Fruit fly (Drosophila melanogaster) whole organism, embryonic: ENCODE results near the gene nol.
A peak's percentile ranks its signal among the peaks of the same experiment; 100 is the strongest.

Source experiments
- BtbVII ChIP-seq: fragments of 200-800 bp; sonication (Bioruptor generic); optimal IDR thresholded peaks from 3 replicates; lab custom pipeline; 2017; ENCODE audit warnings: missing biosample characterization, mild to moderate bottlenecking, missing genetic modification characterization
- CG10431 ChIP-seq: fragments of 200-800 bp; sonication (Bioruptor generic); optimal IDR thresholded peaks from 3 replicates; lab custom pipeline; 2018; ENCODE audit warnings: missing biosample characterization, mild to moderate bottlenecking, missing genetic modification characterization
- CG12769 ChIP-seq: fragments of 200-800 bp; sonication (Bioruptor generic); optimal IDR thresholded peaks from 2 replicates; lab custom pipeline; 2019; ENCODE audit warnings: missing biosample characterization, mild to moderate bottlenecking, missing genetic modification characterization, moderate library complexity
- CG17385 ChIP-seq: fragments of 200-800 bp; sonication (Bioruptor generic); optimal IDR thresholded peaks from 3 replicates; lab custom pipeline; 2018; ENCODE audit warnings: missing biosample characterization, mild to moderate bottlenecking, missing genetic modification characterization
- CG1832 ChIP-seq: fragments of 200-800 bp; sonication (Bioruptor generic); optimal IDR thresholded peaks from 2 replicates; lab custom pipeline; 2017; ENCODE audit warnings: missing biosample characterization, mild to moderate bottlenecking, missing genetic modification characterization, inconsistent platforms
- CG18764 ChIP-seq: fragments of 200-800 bp; sonication (Bioruptor generic); optimal IDR thresholded peaks from 3 replicates; lab custom pipeline; 2016; ENCODE audit warnings: missing biosample characterization, missing genetic modification characterization
- CG2129 ChIP-seq: fragments of 200-800 bp; sonication (Bioruptor generic); IDR thresholded peaks from 2 replicates; pipeline ENCODE4 v1.3.6; 2022; ENCODE audit warnings: missing biosample characterization, missing genetic modification characterization; ENCODE audit not compliant: partially characterized antibody
- CG2199 ChIP-seq: fragments of 200-800 bp; sonication (Bioruptor generic); IDR thresholded peaks from 3 replicates; pipeline ENCODE4 v1.3.6; 2022; ENCODE audit warnings: missing biosample characterization, missing genetic modification characterization
- CG34422 ChIP-seq: fragments of 200-800 bp; sonication (Bioruptor generic); IDR thresholded peaks from 3 replicates; pipeline ENCODE4 v1.3.6; 2022; ENCODE audit warnings: missing biosample characterization, missing genetic modification characterization
- CG4360 ChIP-seq: fragments of 200-800 bp; sonication (Bioruptor generic); IDR thresholded peaks from 2 replicates; pipeline ENCODE4 v1.3.6; 2022; ENCODE audit warnings: missing biosample characterization, missing genetic modification characterization
- CG5245 ChIP-seq: fragments of 200-800 bp; sonication (Bioruptor generic); optimal IDR thresholded peaks from 3 replicates; lab custom pipeline; 2016; ENCODE audit warnings: missing biosample characterization, missing genetic modification characterization
- CG6175 ChIP-seq: fragments of 200-800 bp; sonication (Bioruptor generic); IDR thresholded peaks from 3 replicates; pipeline ENCODE4 v1.3.6; 2022; ENCODE audit warnings: missing biosample characterization, missing genetic modification characterization
- CG6654 ChIP-seq: fragments of 200-800 bp; sonication (Bioruptor generic); optimal IDR thresholded peaks from 2 replicates; lab custom pipeline; 2017; ENCODE audit warnings: missing biosample characterization, mild to moderate bottlenecking, missing genetic modification characterization
- CG8765 ChIP-seq: fragments of 200-800 bp; sonication (Bioruptor generic); IDR thresholded peaks from 2 replicates; pipeline ENCODE4 v1.3.6; 2022; ENCODE audit warnings: missing biosample characterization, missing genetic modification characterization
- Chrac-16 ChIP-seq: fragments of 200-800 bp; sonication (Bioruptor generic); optimal IDR thresholded peaks from 3 replicates; lab custom pipeline; 2016; ENCODE audit warnings: missing biosample characterization, missing genetic modification characterization
- Gsc ChIP-seq: fragments of 200-800 bp; sonication (Bioruptor generic); IDR thresholded peaks from 2 replicates; pipeline ENCODE4 v1.3.6; 2022; ENCODE audit warnings: missing biosample characterization, missing genetic modification characterization
- HLH4C ChIP-seq: fragments of 200-800 bp; sonication (Bioruptor generic); IDR thresholded peaks from 3 replicates; pipeline ENCODE4 v1.3.6; 2022; ENCODE audit warnings: missing biosample characterization, missing genetic modification characterization; ENCODE audit not compliant: partially characterized antibody
- HmgZ ChIP-seq: fragments of 200-800 bp; sonication (Bioruptor generic); optimal IDR thresholded peaks from 2 replicates; lab custom pipeline; 2018; ENCODE audit warnings: missing biosample characterization, mild to moderate bottlenecking, missing genetic modification characterization
- Jarid2 ChIP-seq: fragments of 200-800 bp; sonication (Bioruptor generic); optimal IDR thresholded peaks from 3 replicates; lab custom pipeline; 2017; ENCODE audit warnings: mild to moderate bottlenecking, missing biosample characterization, missing genetic modification reagents, missing genetic modification characterization
- Med ChIP-seq: fragments of 200-800 bp; sonication (Bioruptor generic); peaks from one replicate; lab custom pipeline; 2016; ENCODE audit warnings: missing biosample characterization, missing genetic modification characterization, mild to moderate bottlenecking, inconsistent platforms, moderate library complexity
- Nf-YB ChIP-seq: fragments of 200-800 bp; sonication (Bioruptor generic); optimal IDR thresholded peaks from 3 replicates; lab custom pipeline; 2019; ENCODE audit warnings: missing biosample characterization, mild to moderate bottlenecking, missing genetic modification characterization, moderate library complexity
- Opbp ChIP-seq: fragments of 200-800 bp; sonication (Bioruptor generic); IDR thresholded peaks from 3 replicates; pipeline ENCODE4 v1.3.6; 2022; ENCODE audit warnings: missing biosample characterization, missing genetic modification characterization; ENCODE audit not compliant: partially characterized antibody
- Trl ChIP-seq, 3 experiments: fragments of >200 bp in 2 of 3; fragments of 200-800 bp in 1 of 3; sonication (Bioruptor generic) in 1 of 3; optimal IDR thresholded peaks; 2 replicates in 1 of 3; 3 replicates in 2 of 3; lab custom pipeline; 2016 to 2017; ENCODE audit warnings: missing biosample characterization in 1 of 3, missing genetic modification characterization in 1 of 3
- abd-A ChIP-seq: fragments of 200-800 bp; sonication (Bioruptor generic); optimal IDR thresholded peaks from 3 replicates; lab custom pipeline; 2019; ENCODE audit warnings: missing biosample characterization, mild to moderate bottlenecking, missing genetic modification characterization, moderate library complexity
- ac ChIP-seq: fragments of 200-800 bp; sonication (Bioruptor generic); optimal IDR thresholded peaks from 3 replicates; lab custom pipeline; 2017; ENCODE audit warnings: missing biosample characterization, mild to moderate bottlenecking, missing genetic modification characterization
- ase ChIP-seq: fragments of 200-800 bp; sonication (Bioruptor generic); IDR thresholded peaks from 3 replicates; pipeline ENCODE4 v1.3.6; 2022; ENCODE audit warnings: missing biosample characterization, missing genetic modification characterization
- ato ChIP-seq: fragments of 200-800 bp; sonication (Bioruptor generic); IDR thresholded peaks from 2 replicates; pipeline ENCODE4 v1.3.6; 2022; ENCODE audit warnings: missing biosample characterization, missing genetic modification characterization; ENCODE audit not compliant: partially characterized antibody
- bbx ChIP-seq: fragments of 200-800 bp; sonication (Bioruptor generic); IDR thresholded peaks from 2 replicates; pipeline ENCODE4 v1.3.6; 2022; ENCODE audit warnings: missing biosample characterization, missing genetic modification characterization; ENCODE audit not compliant: partially characterized antibody
- br ChIP-seq: fragments of >200 bp; optimal IDR thresholded peaks from 2 replicates; lab custom pipeline; 2017
- cad ChIP-seq: fragments of >200 bp; optimal IDR thresholded peaks from 2 replicates; lab custom pipeline; 2017; ENCODE audit warnings: missing biosample characterization, missing genetic modification characterization
- chinmo ChIP-seq: fragments of 200-800 bp; sonication (Bioruptor generic); IDR thresholded peaks from 4 replicates; pipeline ENCODE4 v1.3.6; 2022; ENCODE audit warnings: missing biosample characterization, missing genetic modification characterization; ENCODE audit not compliant: partially characterized antibody
- crol ChIP-seq: fragments of 200-800 bp; sonication (Bioruptor generic); IDR thresholded peaks from 2 replicates; pipeline ENCODE4 v1.3.6; 2022; ENCODE audit warnings: missing biosample characterization, missing genetic modification characterization
- crp ChIP-seq, 2 experiments: fragments of 200-800 bp; sonication (Bioruptor generic); optimal IDR thresholded peaks; 2 replicates in 1 of 2; 3 replicates in 1 of 2; lab custom pipeline; 2017; ENCODE audit warnings: missing biosample characterization in 2 of 2, missing genetic modification characterization in 2 of 2, mild to moderate bottlenecking in 1 of 2, moderate library complexity in 1 of 2
- da ChIP-seq: fragments of 200-800 bp; sonication (Bioruptor generic); optimal IDR thresholded peaks from 2 replicates; lab custom pipeline; 2016; ENCODE audit warnings: missing biosample characterization, missing genetic modification characterization
- gcm ChIP-seq: fragments of 200-800 bp; sonication (Bioruptor generic); optimal IDR thresholded peaks from 2 replicates; lab custom pipeline; 2019; ENCODE audit warnings: missing biosample characterization, mild to moderate bottlenecking, missing genetic modification characterization, moderate library complexity
- grau ChIP-seq: fragments of 200-800 bp; optimal IDR thresholded peaks from 3 replicates; lab custom pipeline; 2019; ENCODE audit warnings: missing biosample characterization, mild to moderate bottlenecking, missing genetic modification characterization, moderate library complexity
- insv ChIP-seq, 2 experiments: fragments of 200-800 bp; sonication (Bioruptor generic); optimal IDR thresholded peaks; 3 replicates each; lab custom pipeline; 2016 to 2018; ENCODE audit warnings: missing biosample characterization in 2 of 2, missing genetic modification characterization in 2 of 2
- ken ChIP-seq: fragments of 200-800 bp; sonication (Bioruptor generic); IDR thresholded peaks from 3 replicates; pipeline ENCODE4 v1.3.6; 2022; ENCODE audit warnings: missing biosample characterization, missing genetic modification characterization
- nom ChIP-seq: fragments of 200-800 bp; sonication (Bioruptor generic); optimal IDR thresholded peaks from 2 replicates; lab custom pipeline; 2017; ENCODE audit warnings: missing biosample characterization, missing genetic modification characterization, mild to moderate bottlenecking, moderate library complexity, missing genetic modification reagents
- onecut ChIP-seq: fragments of 200-800 bp; sonication (Bioruptor generic); IDR thresholded peaks from 2 replicates; pipeline ENCODE4 v1.3.6; 2022; ENCODE audit warnings: missing biosample characterization, missing genetic modification characterization
- scrt ChIP-seq: fragments of 200-800 bp; sonication (Bioruptor generic); optimal IDR thresholded peaks from 2 replicates; lab custom pipeline; 2018; ENCODE audit warnings: missing biosample characterization, mild to moderate bottlenecking, missing genetic modification characterization, moderate library complexity
- sd ChIP-seq: fragments of 200-800 bp; sonication (Bioruptor generic); optimal IDR thresholded peaks from 3 replicates; lab custom pipeline; 2018; ENCODE audit warnings: missing biosample characterization, mild to moderate bottlenecking, missing genetic modification characterization, moderate library complexity
- tin ChIP-seq: fragments of 200-800 bp; sonication (Bioruptor generic); optimal IDR thresholded peaks from 3 replicates; lab custom pipeline; 2016; ENCODE audit warnings: missing biosample characterization, missing genetic modification characterization
- yki ChIP-seq: fragments of >200 bp; optimal IDR thresholded peaks from 3 replicates; lab custom pipeline; 2018

nol gene

dm6 chr3L:11123088-11123487 is 7.5 kb upstream of the nol start, which contains the start of the genes Ufd1 and NaPi-III (continued):
- TF ChIP-seq Opbp (GFP tag; lab: Robert Waterston, UW) (peak; percentile 93), gcm (GFP tag; lab: Kevin White, UChicago) (peak; percentile 8), grau (tag; lab: Kevin White, UChicago) (peak; percentile 46)

dm6 chr3L:11123598-11124284 is 6.9 kb upstream of the nol start:
- peak; percentile 72 for TF ChIP-seq yki
- TF ChIP-seq insv (GFP tag; optimal IDR thresholded peaks at IDR 0.05; lab: Kevin White, UChicago): no peak
- TF ChIP-seq HmgZ (tag; lab: Kevin White, UChicago): no peak
- 0 out of 3 replicates have a peak, but pooled peaks have one; percentile 8 for TF ChIP-seq ase (GFP tag; lab: Robert Waterston, UW)
- no peak for TF ChIP-seq CG5245
- peak; percentile 3 for TF ChIP-seq Med
- peak; percentile 50; the same call in 1 of the 3 replicates for TF ChIP-seq ken
- TF ChIP-seq abd-A (tag; lab: Kevin White, UChicago): peak; percentile 32
- no peak for TF ChIP-seq Gsc (GFP tag; lab: Robert Waterston, UW)
- TF ChIP-seq HLH4C (GFP tag; lab: Robert Waterston, UW): 0 out of 3 replicates have a peak, but pooled peaks have one; percentile 19
- TF ChIP-seq CG8765: no peak
- no peak for TF ChIP-seq Jarid2 (GFP tag; lab: Kevin White, UChicago)
- no peak for TF ChIP-seq CG6175 (GFP tag; lab: Robert Waterston, UW)
- TF ChIP-seq sd: peak; percentile 25
- 0 out of 4 replicates have a peak, but pooled peaks have one; percentile 31 for TF ChIP-seq chinmo (GFP tag; lab: Robert Waterston, UW)
- TF ChIP-seq CG10431 (GFP tag; lab: Kevin White, UChicago): peak; percentile 49
- no peak for TF ChIP-seq Nf-YB (GFP tag; lab: Kevin White, UChicago)
- TF ChIP-seq crol: peak; percentile 96
- peak; percentile 96 for TF ChIP-seq CG6654
- peak; percentile 2 for TF ChIP-seq BtbVII (GFP tag; lab: Kevin White, UChicago)
- no peak for TF ChIP-seq CG2199
- TF ChIP-seq tin: no peak
- no peak for TF ChIP-seq CG2129 (GFP tag; lab: Robert Waterston, UW)
- peak; percentile 31 for TF ChIP-seq da (GFP tag; lab: Kevin White, UChicago)
- TF ChIP-seq CG4360 (GFP tag; lab: Robert Waterston, UW): peak; percentile 84
- TF ChIP-seq CG34422 (GFP tag; lab: Robert Waterston, UW): no peak
- TF ChIP-seq CG17385 (GFP tag; lab: Kevin White, UChicago): no peak
- TF ChIP-seq crp (GFP tag; optimal IDR thresholded peaks at IDR 0.05; lab: Kevin White, UChicago): peak in 1 of 2 experiments; percentile 60
- peak; percentile 20; the same call in 1 of the 2 replicates for TF ChIP-seq bbx (GFP tag; lab: Robert Waterston, UW)
- 0 out of 2 replicates have a peak, but pooled peaks have one; percentile 37 for TF ChIP-seq ato
- no peak for TF ChIP-seq Chrac-16 (GFP tag; lab: Kevin White, UChicago)
- TF ChIP-seq CG18764 (GFP tag; lab: Kevin White, UChicago): no peak
- peak; percentile 41 for TF ChIP-seq nom (GFP tag; lab: Kevin White, UChicago)
- peak; percentile 75 for TF ChIP-seq cad (GFP tag; lab: Kevin White, UChicago)
- peak; percentile 2 for TF ChIP-seq CG12769 (tag; lab: Kevin White, UChicago)
- TF ChIP-seq Trl (optimal IDR thresholded peaks at IDR 0.05; lab: Kevin White, UChicago): peak; percentile 71 to 88
- no peak for TF ChIP-seq Trl (GFP tag; optimal IDR thresholded peaks at IDR 0.05; lab: Kevin White, UChicago)
- no peak for TF ChIP-seq br (lab: Kevin White, UChicago)
- peak; percentile 29 for TF ChIP-seq ac
- TF ChIP-seq onecut (GFP tag; lab: Robert Waterston, UW): peak; percentile 92
- peak; percentile 48 for TF ChIP-seq CG1832 (GFP tag; lab: Kevin White, UChicago)
- TF ChIP-seq scrt (GFP tag; lab: Kevin White, UChicago): peak; percentile 22
- TF ChIP-seq, all 482 proteins: peak for 25
